Worm (Caenorhabditis elegans) whole organism, mixed stage, embryonic: ENCODE data around the gene nhr-277.

ENCODE experiments used
- M03D4.4 ChIP-seq: sonication (generic microtip); optimal IDR thresholded peaks from 2 replicates; lab custom pipeline; 2017; ENCODE audit warnings: mild to moderate bottlenecking, missing genetic modification characterization, missing compliant biosample characterization
- bed-3 ChIP-seq: fragments of 200-800 bp; sonication (Bioruptor generic); optimal IDR thresholded peaks from 3 replicates; lab custom pipeline; 2018; ENCODE audit warnings: mild to moderate bottlenecking, missing genetic modification characterization, moderate library complexity, missing compliant biosample characterization
- blmp-1 ChIP-seq: fragments of 150-350 bp; optimal IDR thresholded peaks from 2 replicates; lab custom pipeline; 2014; ENCODE audit warnings: missing biosample characterization, missing genetic modification characterization
- ceh-43 ChIP-seq: fragments of 200-800 bp; sonication (Bioruptor generic); optimal IDR thresholded peaks from 2 replicates; lab custom pipeline; 2018; ENCODE audit warnings: mild to moderate bottlenecking, missing genetic modification characterization, moderate library complexity, missing compliant biosample characterization
- ces-1 ChIP-seq: fragments of 150-350 bp; optimal IDR thresholded peaks from 2 replicates; lab custom pipeline; 2014; ENCODE audit warnings: missing biosample characterization, missing genetic modification reagents, missing genetic modification characterization
- cnd-1 ChIP-seq: fragments of 200-800 bp; sonication (Bioruptor generic); optimal IDR thresholded peaks from 2 replicates; lab custom pipeline; 2018; ENCODE audit warnings: mild to moderate bottlenecking, missing genetic modification characterization, missing compliant biosample characterization
- drap-1 ChIP-seq: fragments of 200-800 bp; sonication (Bioruptor generic); optimal IDR thresholded peaks from 3 replicates; lab custom pipeline; 2018; ENCODE audit warnings: mild to moderate bottlenecking, missing genetic modification characterization, missing compliant biosample characterization
- elt-1 ChIP-seq: sonication (generic microtip); optimal IDR thresholded peaks from 2 replicates; lab custom pipeline; 2017; ENCODE audit warnings: missing genetic modification characterization, mild to moderate bottlenecking, missing compliant biosample characterization, antibody characterized with exemption, moderate library complexity, borderline replicate concordance; ENCODE audit not compliant: insufficient read depth
- elt-3 ChIP-seq: fragments of 150-350 bp; optimal IDR thresholded peaks from 2 replicates; lab custom pipeline; 2014; ENCODE audit warnings: missing biosample characterization, missing genetic modification characterization
- flh-1 ChIP-seq: fragments of 200-800 bp; sonication (Bioruptor generic); optimal IDR thresholded peaks from 2 replicates; lab custom pipeline; 2018; ENCODE audit warnings: mild to moderate bottlenecking, missing genetic modification characterization, moderate library complexity, missing compliant biosample characterization
- ham-2 ChIP-seq: fragments of 200-800 bp; sonication (Bioruptor generic); optimal IDR thresholded peaks from 2 replicates; lab custom pipeline; 2018; ENCODE audit warnings: mild to moderate bottlenecking, missing genetic modification characterization, missing compliant biosample characterization
- hlh-1 ChIP-seq: fragments of 150-350 bp; optimal IDR thresholded peaks from 2 replicates; lab custom pipeline; 2014; ENCODE audit warnings: missing biosample characterization, missing genetic modification reagents, missing genetic modification characterization
- lin-13 ChIP-seq: fragments of 150-350 bp; optimal IDR thresholded peaks from 2 replicates; lab custom pipeline; 2014; ENCODE audit warnings: missing biosample characterization, missing genetic modification characterization
- lin-32 ChIP-seq: fragments of 200-800 bp; sonication (Bioruptor generic); optimal IDR thresholded peaks from 2 replicates; lab custom pipeline; 2018; ENCODE audit warnings: mild to moderate bottlenecking, missing genetic modification characterization, missing compliant biosample characterization
- lsy-2 ChIP-seq: fragments of 150-350 bp; optimal IDR thresholded peaks from 2 replicates; lab custom pipeline; 2014; ENCODE audit warnings: missing biosample characterization, missing genetic modification characterization
- mab-5 ChIP-seq: fragments of 150-350 bp; optimal IDR thresholded peaks from 2 replicates; lab custom pipeline; 2014; ENCODE audit warnings: missing biosample characterization, missing genetic modification characterization
- mep-1 ChIP-seq: fragments of 150-350 bp; optimal IDR thresholded peaks from 2 replicates; lab custom pipeline; 2017; ENCODE audit warnings: missing biosample characterization, missing genetic modification reagents, missing genetic modification characterization, inconsistent platforms
- nhr-12 ChIP-seq: fragments of 150-350 bp; optimal IDR thresholded peaks from 2 replicates; lab custom pipeline; 2014; ENCODE audit warnings: missing biosample characterization, missing genetic modification characterization
- nhr-2 ChIP-seq: fragments of 150-350 bp; optimal IDR thresholded peaks from 2 replicates; lab custom pipeline; 2014; ENCODE audit warnings: missing biosample characterization, missing genetic modification characterization
- nhr-237 ChIP-seq: fragments of 150-350 bp; optimal IDR thresholded peaks from 2 replicates; lab custom pipeline; 2014; ENCODE audit warnings: missing biosample characterization, missing genetic modification characterization
- nhr-28 ChIP-seq: fragments of 150-350 bp; optimal IDR thresholded peaks from 2 replicates; lab custom pipeline; 2014; ENCODE audit warnings: missing biosample characterization, missing genetic modification characterization
- nhr-76 ChIP-seq: sonication (generic microtip); optimal IDR thresholded peaks from 2 replicates; lab custom pipeline; 2017; ENCODE audit warnings: missing biosample characterization, missing genetic modification characterization
- pha-4 ChIP-seq: fragments of 150-350 bp; optimal IDR thresholded peaks from 2 replicates; lab custom pipeline; 2018; ENCODE audit warnings: missing biosample characterization, missing genetic modification reagents, missing genetic modification characterization
- sem-2 ChIP-seq: fragments of 200-800 bp; sonication (Bioruptor generic); optimal IDR thresholded peaks from 2 replicates; lab custom pipeline; 2018; ENCODE audit warnings: mild to moderate bottlenecking, missing genetic modification characterization, missing compliant biosample characterization
- snpc-4 ChIP-seq: fragments of 150-350 bp; optimal IDR thresholded peaks from 2 replicates; lab custom pipeline; 2014; ENCODE audit warnings: missing biosample characterization, missing genetic modification characterization
- sptf-1 ChIP-seq: sonication (generic microtip); optimal IDR thresholded peaks from 2 replicates; lab custom pipeline; 2017; ENCODE audit warnings: mild to moderate bottlenecking, missing genetic modification characterization, moderate library complexity, missing compliant biosample characterization
- tbx-8 ChIP-seq: fragments of 200-800 bp; sonication (Bioruptor generic); optimal IDR thresholded peaks from 2 replicates; lab custom pipeline; 2018; ENCODE audit warnings: mild to moderate bottlenecking, missing genetic modification characterization, moderate library complexity, missing compliant biosample characterization
- unc-120 ChIP-seq: sonication (generic microtip); optimal IDR thresholded peaks from 2 replicates; lab custom pipeline; 2017; ENCODE audit warnings: missing genetic modification characterization, missing compliant biosample characterization; ENCODE audit not compliant: poor library complexity, severe bottlenecking
- unc-39 ChIP-seq: fragments of 150-350 bp; optimal IDR thresholded peaks from 2 replicates; lab custom pipeline; 2014; ENCODE audit warnings: missing biosample characterization, missing genetic modification characterization
- unc-62 ChIP-seq: fragments of 150-350 bp; optimal IDR thresholded peaks from 2 replicates; lab custom pipeline; 2014; ENCODE audit warnings: missing biosample characterization, missing genetic modification reagents, missing genetic modification characterization
- zip-8 ChIP-seq: fragments of 150-350 bp; optimal IDR thresholded peaks from 2 replicates; lab custom pipeline; 2014; ENCODE audit warnings: missing biosample characterization, missing genetic modification characterization
- ztf-11 ChIP-seq: fragments of 150-350 bp; optimal IDR thresholded peaks from 2 replicates; lab custom pipeline; 2014; ENCODE audit warnings: missing biosample characterization, missing genetic modification characterization

Gene nhr-277

ce11 chrIV:2772209-2772851, 29.5 kb downstream of the nhr-277 start:
- TF ChIP-seq ham-2 (GFP tag; lab: Kevin White, UChicago), result peak; percentile 25
- TF ChIP-seq sptf-1 (tag; lab: Kevin White, UChicago), result peak; percentile 19
- no peak for TF ChIP-seq flh-1 (GFP tag; lab: Kevin White, UChicago)

- TF ChIP-seq hlh-1 (tag; lab: Kevin White, UChicago), result no peak
- no peak for TF ChIP-seq lsy-2 (tag; lab: Kevin White, UChicago)
- TF ChIP-seq nhr-12 (tag; lab: Kevin White, UChicago), result no peak
- TF ChIP-seq blmp-1, result no peak
- no peak for TF ChIP-seq nhr-76 (tag; lab: Kevin White, UChicago)
- TF ChIP-seq elt-1 (tag; lab: Kevin White, UChicago), result no peak
- TF ChIP-seq snpc-4, result no peak
- no peak for TF ChIP-seq mab-5
- TF ChIP-seq nhr-28 (tag; lab: Kevin White, UChicago), result no peak
- TF ChIP-seq tbx-8, result no peak
- no peak for TF ChIP-seq zip-8 (tag; lab: Kevin White, UChicago)
- TF ChIP-seq unc-120 (tag; lab: Kevin White, UChicago), result no peak
- no peak for TF ChIP-seq lin-13 (tag; lab: Kevin White, UChicago)
- TF ChIP-seq drap-1 (GFP tag; lab: Kevin White, UChicago), result no peak
- TF ChIP-seq cnd-1, result no peak
- TF ChIP-seq nhr-237 (tag; lab: Kevin White, UChicago), result no peak
- TF ChIP-seq unc-62 (GFP tag; lab: Kevin White, UChicago), result no peak
- TF ChIP-seq unc-39 (tag; lab: Kevin White, UChicago), result no peak
- no peak for TF ChIP-seq M03D4.4
- TF ChIP-seq elt-3 (tag; lab: Kevin White, UChicago), result no peak
Measured at ce11 chrIV:2773382-2773979, 30.7 kb downstream of the nhr-277 start.

- TF ChIP-seq lin-32 (GFP tag; lab: Kevin White, UChicago) (no peak), nhr-237 (tag; lab: Kevin White, UChicago) (peak; percentile 69), pha-4 (tag; lab: Kevin White, UChicago) (peak; percentile 24)
Measured at ce11 chrIV:2774500-2774899, 31.7 kb downstream of the nhr-277 start.

- TF ChIP-seq sptf-1 (tag; lab: Kevin White, UChicago) (peak; percentile 11), ztf-11 (no peak), elt-3 (tag; lab: Kevin White, UChicago) (no peak), sem-2 (GFP tag; lab: Kevin White, UChicago) (no peak), blmp-1 (no peak), drap-1 (GFP tag; lab: Kevin White, UChicago) (no peak), nhr-2 (tag; lab: Kevin White, UChicago) (no peak), nhr-76 (tag; lab: Kevin White, UChicago) (no peak), unc-120 (tag; lab: Kevin White, UChicago) (peak; percentile 51), tbx-8 (no peak), ces-1 (no peak), mep-1 (no peak), cnd-1 (no peak), lin-13 (tag; lab: Kevin White, UChicago) (no peak), unc-39 (tag; lab: Kevin White, UChicago) (no peak), lin-32 (GFP tag; lab: Kevin White, UChicago) (no peak), elt-1 (tag; lab: Kevin White, UChicago) (no peak), zip-8 (tag; lab: Kevin White, UChicago) (no peak), mab-5 (no peak), ceh-43 (GFP tag; lab: Kevin White, UChicago) (no peak), nhr-12 (tag; lab: Kevin White, UChicago) (no peak), ham-2 (GFP tag; lab: Kevin White, UChicago) (no peak), lsy-2 (tag; lab: Kevin White, UChicago) (no peak), flh-1 (GFP tag; lab: Kevin White, UChicago) (no peak), bed-3 (GFP tag; lab: Kevin White, UChicago) (no peak), hlh-1 (tag; lab: Kevin White, UChicago) (peak; percentile 42)
Measured at ce11 chrIV:2775992-2776630, 33.3 kb downstream of the nhr-277 start.
